Worm (Caenorhabditis elegans): ENCODE results near the gene ZK632.11.
A peak's percentile ranks its signal among the peaks of the same experiment; 100 is the strongest.

DNA sequence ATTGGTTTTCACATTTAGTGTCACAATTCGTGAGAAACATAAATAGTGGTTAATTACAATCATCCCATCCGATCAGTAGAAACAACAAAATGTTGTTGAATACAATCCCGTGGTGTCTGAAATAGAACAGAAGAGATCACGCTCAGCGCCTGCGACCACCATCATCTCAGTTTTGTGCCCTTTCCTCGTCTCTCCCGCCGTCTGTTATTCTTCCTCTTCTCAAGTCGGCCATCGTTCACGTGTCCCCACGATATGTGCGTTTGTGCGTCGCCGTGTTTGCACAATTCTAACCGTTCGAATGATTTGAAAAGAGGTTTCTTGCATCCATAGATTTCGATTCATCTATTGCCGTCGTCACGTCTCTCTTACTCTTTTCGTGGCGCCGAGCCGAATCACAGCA lies 9.0 kb upstream of the ZK632.11 start, which contains the start of gene panl-3:
- TF ChIP-seq ceh-82 (tag; optimal IDR thresholded peaks at IDR 0.05): no peak
- no peak for TF ChIP-seq aly-2 (tag; optimal IDR thresholded peaks at IDR 0.05)
- TF ChIP-seq lin-13 (GFP tag; optimal IDR thresholded peaks at IDR 0.05): peak; percentile 51
- TF ChIP-seq nhr-11 (tag; optimal IDR thresholded peaks at IDR 0.05): no peak
- TF ChIP-seq snpc-4 (tag; optimal IDR thresholded peaks at IDR 0.05): no peak
- no peak for TF ChIP-seq nhr-12 (tag; optimal IDR thresholded peaks at IDR 0.05)
- TF ChIP-seq nhr-237 (tag; optimal IDR thresholded peaks at IDR 0.05): no peak
- no peak for TF ChIP-seq ztf-11 (tag; optimal IDR thresholded peaks at IDR 0.05)
- TF ChIP-seq F13H6.1 (tag; optimal IDR thresholded peaks at IDR 0.05): peak; percentile 55
- no peak for TF ChIP-seq Y55F3AM.14 (GFP tag; optimal IDR thresholded peaks at IDR 0.05)
- TF ChIP-seq skn-1 (tag; optimal IDR thresholded peaks at IDR 0.05): no peak
- TF ChIP-seq lsy-2 (tag; optimal IDR thresholded peaks at IDR 0.05): peak; percentile 42 to 75
- no peak for TF ChIP-seq elt-1 (tag; optimal IDR thresholded peaks at IDR 0.05)
